Fruit fly (Drosophila melanogaster): ENCODE data around the gene CG15260.

DNA sequence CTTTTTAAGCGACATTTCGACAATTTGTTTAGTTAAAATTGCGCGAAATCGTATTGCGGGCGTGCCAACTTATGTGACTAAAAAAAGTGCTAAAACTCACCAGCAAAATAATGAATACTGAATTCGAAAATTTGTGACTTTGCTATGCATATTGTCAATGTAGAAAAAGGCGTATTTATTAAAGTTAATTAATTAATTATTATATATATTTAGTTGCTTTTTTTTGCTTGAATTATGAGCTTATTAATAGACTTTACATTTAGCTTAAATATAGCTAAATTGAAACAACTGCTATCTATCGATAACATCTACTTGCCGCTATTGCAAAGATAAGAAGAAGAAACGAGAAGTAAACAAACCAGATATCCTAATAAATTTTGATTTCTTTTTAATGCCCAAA lies 35.8 kb downstream of the CG15260 start, which contains the start of the genes PolD3 and Uxt:
- TF ChIP-seq CG9948 (tag; optimal IDR thresholded peaks at IDR 0.05) (no peak), CG8301 (tag; optimal IDR thresholded peaks at IDR 0.05) (no peak), D1 (tag; optimal IDR thresholded peaks at IDR 0.05) (no peak), CG12605 (GFP tag; IDR thresholded peaks at IDR 0.05) (no peak), gl (tag; optimal IDR thresholded peaks at IDR 0.05) (no peak), CG13204 (GFP tag; optimal IDR thresholded peaks at IDR 0.05) (no peak)

Data from whole organism, pupa.